Worm (Caenorhabditis elegans) whole organism, young adult: Measurements from ENCODE around the gene rpia-1.

Source experiments
- B0336.3 ChIP-seq: fragments of 200-800 bp; sonication (Bioruptor generic); IDR thresholded peaks from 2 replicates; pipeline ENCODE4 v1.3.6; 2022; ENCODE audit warnings: missing genetic modification characterization, missing compliant biosample characterization
- F22D6.2 ChIP-seq: sonication (generic microtip); optimal IDR thresholded peaks from 2 replicates; lab custom pipeline; 2016; ENCODE audit warnings: mild to moderate bottlenecking, missing genetic modification characterization, missing compliant biosample characterization
- F23B12.7 ChIP-seq: sonication (generic microtip); optimal IDR thresholded peaks from 2 replicates; lab custom pipeline; 2017; ENCODE audit warnings: missing genetic modification characterization, mild to moderate bottlenecking, missing compliant biosample characterization, antibody characterized with exemption, moderate library complexity; ENCODE audit not compliant: insufficient read depth
- F33H1.4 ChIP-seq: fragments of 200-800 bp; sonication (Bioruptor generic); IDR thresholded peaks from 2 replicates; pipeline ENCODE4 v1.3.6; 2022; ENCODE audit warnings: missing genetic modification reagents, missing genetic modification characterization, missing compliant biosample characterization
- F39B2.1 ChIP-seq: fragments of 200-800 bp; sonication (Bioruptor generic); IDR thresholded peaks from 2 replicates; pipeline ENCODE4 v1.3.6; 2022; ENCODE audit warnings: missing genetic modification reagents, missing genetic modification characterization, missing compliant biosample characterization
- F49E8.2 ChIP-seq: sonication (generic microtip); optimal IDR thresholded peaks from 3 replicates; lab custom pipeline; 2017; ENCODE audit warnings: missing genetic modification characterization, mild to moderate bottlenecking, missing compliant biosample characterization, antibody characterized with exemption, moderate library complexity; ENCODE audit not compliant: insufficient read depth
- K11D2.4 ChIP-seq: fragments of 200-800 bp; sonication (Bioruptor generic); IDR thresholded peaks from 2 replicates; pipeline ENCODE4 v1.3.6; 2022; ENCODE audit warnings: missing genetic modification reagents, missing genetic modification characterization, missing compliant biosample characterization
- K12H6.12 ChIP-seq: fragments of 200-800 bp; sonication (Bioruptor generic); optimal IDR thresholded peaks from 2 replicates; lab custom pipeline; 2018; ENCODE audit warnings: mild to moderate bottlenecking, missing genetic modification characterization, missing compliant biosample characterization
- Y53F4B.3 ChIP-seq: fragments of 200-800 bp; sonication (Bioruptor generic); IDR thresholded peaks from 2 replicates; pipeline ENCODE4 v1.3.6; 2022; ENCODE audit warnings: missing genetic modification reagents, missing genetic modification characterization, missing compliant biosample characterization
- Y56A3A.18 ChIP-seq: fragments of 200-800 bp; sonication (Bioruptor generic); IDR thresholded peaks from 2 replicates; pipeline ENCODE4 v1.3.6; 2022; ENCODE audit warnings: missing genetic modification reagents, missing genetic modification characterization, missing compliant biosample characterization
- akir-1 ChIP-seq: fragments of 200-800 bp; sonication (Bioruptor generic); optimal IDR thresholded peaks from 2 replicates; lab custom pipeline; 2018; ENCODE audit warnings: mild to moderate bottlenecking, missing genetic modification characterization, moderate library complexity, missing compliant biosample characterization
- aptf-2 ChIP-seq: fragments of 200-800 bp; sonication (Bioruptor generic); conservative IDR thresholded peaks from 2 replicates; pipeline ENCODE4 v1.3.6; 2022; ENCODE audit warnings: missing genetic modification reagents, missing genetic modification characterization, missing compliant biosample characterization
- attf-5 ChIP-seq: fragments of 200-800 bp; sonication (Bioruptor generic); optimal IDR thresholded peaks from 2 replicates; lab custom pipeline; 2018; ENCODE audit warnings: mild to moderate bottlenecking, missing genetic modification characterization, missing compliant biosample characterization
- cebp-2 ChIP-seq: fragments of 200-800 bp; sonication (Bioruptor generic); IDR thresholded peaks from 2 replicates; pipeline ENCODE4 v1.3.6; 2022; ENCODE audit warnings: missing genetic modification characterization, missing compliant biosample characterization
- ceh-40 ChIP-seq: fragments of 200-800 bp; sonication (Bioruptor generic); IDR thresholded peaks from 2 replicates; pipeline ENCODE4 v1.3.6; 2022; ENCODE audit warnings: missing genetic modification characterization, missing compliant biosample characterization
- ceh-79 ChIP-seq: sonication (generic microtip); optimal IDR thresholded peaks from 2 replicates; lab custom pipeline; 2017; ENCODE audit warnings: mild to moderate bottlenecking, missing genetic modification characterization, missing compliant biosample characterization
- ceh-91 ChIP-seq: fragments of 200-800 bp; sonication (Bioruptor generic); IDR thresholded peaks from 2 replicates; pipeline ENCODE4 v1.3.6; 2022; ENCODE audit warnings: missing genetic modification reagents, missing genetic modification characterization, missing compliant biosample characterization
- efl-1 ChIP-seq: fragments of 150-350 bp; optimal IDR thresholded peaks from 2 replicates; lab custom pipeline; 2014; ENCODE audit warnings: missing biosample characterization, missing genetic modification reagents, missing genetic modification characterization
- egrh-3 ChIP-seq: fragments of 200-800 bp; sonication (Bioruptor generic); IDR thresholded peaks from 2 replicates; pipeline ENCODE4 v1.3.6; 2022; ENCODE audit warnings: missing genetic modification reagents, missing genetic modification characterization, missing compliant biosample characterization
- ets-4 ChIP-seq: fragments of 200-800 bp; sonication (Bioruptor generic); optimal IDR thresholded peaks from 2 replicates; lab custom pipeline; 2018; ENCODE audit warnings: mild to moderate bottlenecking, missing genetic modification characterization, missing compliant biosample characterization
- hmg-1.2 ChIP-seq: fragments of 200-800 bp; sonication (Bioruptor generic); IDR thresholded peaks from 2 replicates; pipeline ENCODE4 v1.3.6; 2022; ENCODE audit warnings: missing genetic modification reagents, missing genetic modification characterization, missing compliant biosample characterization
- hmg-20 ChIP-seq: fragments of 200-800 bp; sonication (Bioruptor generic); IDR thresholded peaks from 2 replicates; pipeline ENCODE4 v1.3.6; 2022; ENCODE audit warnings: missing genetic modification reagents, missing genetic modification characterization, missing compliant biosample characterization
- lin-40 ChIP-seq: sonication (generic microtip); optimal IDR thresholded peaks from 2 replicates; lab custom pipeline; 2016; ENCODE audit warnings: missing genetic modification characterization, mild to moderate bottlenecking, missing compliant biosample characterization, missing genotype, missing genetic modification reagents
- lin-54 ChIP-seq: fragments of 200-800 bp; sonication (Bioruptor generic); optimal IDR thresholded peaks from 2 replicates; lab custom pipeline; 2018; ENCODE audit warnings: mild to moderate bottlenecking, missing genetic modification characterization, missing compliant biosample characterization
- lsl-1 ChIP-seq: fragments of 200-800 bp; sonication (Bioruptor generic); optimal IDR thresholded peaks from 2 replicates; lab custom pipeline; 2018; ENCODE audit warnings: mild to moderate bottlenecking, missing genetic modification characterization, moderate library complexity, missing compliant biosample characterization
- madf-3 ChIP-seq: fragments of 200-800 bp; sonication (Bioruptor generic); IDR thresholded peaks from 2 replicates; pipeline ENCODE4 v1.3.6; 2022; ENCODE audit warnings: missing genetic modification reagents, missing genetic modification characterization, missing compliant biosample characterization
- madf-6 ChIP-seq: fragments of 200-800 bp; sonication (Bioruptor generic); IDR thresholded peaks from 2 replicates; pipeline ENCODE4 v1.3.6; 2022; ENCODE audit warnings: missing genetic modification reagents, missing genetic modification characterization, missing compliant biosample characterization
- mxl-1 ChIP-seq: sonication (generic microtip); optimal IDR thresholded peaks from 2 replicates; lab custom pipeline; 2016; ENCODE audit warnings: missing genetic modification characterization, missing compliant biosample characterization
- nhr-120 ChIP-seq: fragments of 200-800 bp; sonication (Bioruptor generic); IDR thresholded peaks from 2 replicates; pipeline ENCODE4 v1.3.6; 2022; ENCODE audit warnings: missing genetic modification characterization, missing compliant biosample characterization
- nhr-179 ChIP-seq: sonication (generic microtip); optimal IDR thresholded peaks from 2 replicates; lab custom pipeline; 2016; ENCODE audit warnings: mild to moderate bottlenecking, missing genetic modification characterization, missing compliant biosample characterization
- nhr-27 ChIP-seq: fragments of 200-800 bp; sonication (Bioruptor generic); optimal IDR thresholded peaks from 2 replicates; lab custom pipeline; 2018; ENCODE audit warnings: mild to moderate bottlenecking, missing genetic modification characterization, moderate library complexity, missing compliant biosample characterization
- rcor-1 ChIP-seq: fragments of 200-800 bp; sonication (Bioruptor generic); IDR thresholded peaks from 2 replicates; pipeline ENCODE4 v1.3.6; 2022; ENCODE audit warnings: missing genetic modification reagents, missing genetic modification characterization, missing compliant biosample characterization
- rpc-1 ChIP-seq, 2 experiments: fragments of 150-350 bp in 1 of 2; sonication (generic microtip) in 1 of 2; optimal IDR thresholded peaks; 2 replicates each; lab custom pipeline; 2014 to 2018; ENCODE audit warnings: missing biosample characterization in 1 of 2, missing genetic modification characterization in 1 of 2, missing genetic modification reagents in 1 of 2, missing genotype in 1 of 2
- sdz-38 ChIP-seq: sonication (generic microtip); optimal IDR thresholded peaks from 2 replicates; lab custom pipeline; 2016; ENCODE audit warnings: missing genotype, missing genetic modification characterization, missing compliant biosample characterization
- sea-2 ChIP-seq: fragments of 200-800 bp; sonication (Bioruptor generic); IDR thresholded peaks from 2 replicates; pipeline ENCODE4 v1.3.6; 2022; ENCODE audit warnings: missing genetic modification characterization, missing compliant biosample characterization
- snpc-1.1 ChIP-seq: sonication (generic microtip); optimal IDR thresholded peaks from 2 replicates; lab custom pipeline; 2017; ENCODE audit warnings: missing genetic modification characterization, mild to moderate bottlenecking, missing compliant biosample characterization, antibody characterized with exemption, moderate library complexity, missing genotype, missing genetic modification reagents; ENCODE audit not compliant: insufficient read depth
- snpc-3.4 ChIP-seq: sonication (generic microtip); optimal IDR thresholded peaks from 2 replicates; lab custom pipeline; 2017; ENCODE audit warnings: missing genetic modification characterization, mild to moderate bottlenecking, missing compliant biosample characterization, antibody characterized with exemption, moderate library complexity, missing genotype, missing genetic modification reagents
- snpc-4 ChIP-seq, 5 experiments: fragments of 150-350 bp in 1 of 5; sonication (generic microtip) in 4 of 5; optimal IDR thresholded peaks; 2 replicates each; lab custom pipeline; 2014 to 2018; ENCODE audit warnings: missing genetic modification characterization in 5 of 5, missing biosample characterization in 3 of 5, antibody characterized with exemption in 2 of 5, mild to moderate bottlenecking in 2 of 5, missing compliant biosample characterization in 2 of 5, missing genotype in 2 of 5, moderate library complexity in 2 of 5, missing genetic modification reagents in 1 of 5
- somi-1 ChIP-seq: fragments of 200-800 bp; sonication (Bioruptor generic); optimal IDR thresholded peaks from 2 replicates; lab custom pipeline; 2018; ENCODE audit warnings: mild to moderate bottlenecking, missing genetic modification characterization, missing compliant biosample characterization
- tbp1 ChIP-seq: fragments of 200-800 bp; sonication (Bioruptor generic); optimal IDR thresholded peaks from 2 replicates; lab custom pipeline; 2018; ENCODE audit warnings: mild to moderate bottlenecking, missing genetic modification characterization, missing compliant biosample characterization
- unc-130 ChIP-seq: sonication (generic microtip); optimal IDR thresholded peaks from 2 replicates; lab custom pipeline; 2016; ENCODE audit warnings: missing genetic modification reagents, missing genetic modification characterization, missing compliant biosample characterization
- zim-3 ChIP-seq: sonication (generic microtip); optimal IDR thresholded peaks from 2 replicates; lab custom pipeline; 2017; ENCODE audit warnings: mild to moderate bottlenecking, missing genetic modification characterization, moderate library complexity, missing compliant biosample characterization
- ztf-26 ChIP-seq: sonication (generic microtip); optimal IDR thresholded peaks from 2 replicates; lab custom pipeline; 2017; ENCODE audit warnings: missing genetic modification characterization, missing compliant biosample characterization

Gene rpia-1

ce11 chrIII:7162065-7162762 lies 39.3 kb downstream of the rpia-1 start, which contains the start of the genes syf-2 and K04G7.1 (continued):
- peak; percentile 100 for TF ChIP-seq madf-3
- TF ChIP-seq F39B2.1 (GFP tag; lab: Robert Waterston, UW) = no peak
- TF ChIP-seq ceh-40 (GFP tag; lab: Robert Waterston, UW) = no peak
- TF ChIP-seq nhr-179 (tag; lab: Kevin White, UChicago) = no peak
- TF ChIP-seq unc-130 (GFP tag; lab: Kevin White, UChicago) = peak; percentile 62
- TF ChIP-seq hmg-1.2 (GFP tag; lab: Robert Waterston, UW) = peak; percentile 73
- peak; percentile 28 for TF ChIP-seq F49E8.2 (tag; lab: Kevin White, UChicago)
- no peak for TF ChIP-seq mxl-1 (tag; lab: Kevin White, UChicago)
- no peak for TF ChIP-seq F22D6.2 (tag; lab: Kevin White, UChicago)
- TF ChIP-seq somi-1 = peak; percentile 12
- TF ChIP-seq lin-40 (tag; lab: Kevin White, UChicago) = peak; percentile 79
- peak; percentile 97 for TF ChIP-seq attf-5 (GFP tag; lab: Kevin White, UChicago)
- no peak for TF ChIP-seq sdz-38 (tag; lab: Kevin White, UChicago)

- TF ChIP-seq snpc-3.4 = peak; percentile 44
- TF ChIP-seq K11D2.4 = no peak
- no peak for TF ChIP-seq Y56A3A.18 (GFP tag; lab: Robert Waterston, UW)
- TF ChIP-seq Y53F4B.3 = no peak
- no peak for TF ChIP-seq madf-6 (GFP tag; lab: Robert Waterston, UW)
- TF ChIP-seq hmg-1.2 (GFP tag; lab: Robert Waterston, UW) = peak; percentile 10; the same call in 1 of the 2 replicates
- TF ChIP-seq K12H6.12 (tag; lab: Kevin White, UChicago) = no peak
- TF ChIP-seq rpc-1 (optimal IDR thresholded peaks at IDR 0.05; lab: Kevin White, UChicago) = no peak
- no peak for TF ChIP-seq rpc-1 (tag; optimal IDR thresholded peaks at IDR 0.05; lab: Kevin White, UChicago)
- TF ChIP-seq egrh-3 = no peak
- no peak for TF ChIP-seq nhr-27 (tag; lab: Kevin White, UChicago)
- peak; percentile 80 for TF ChIP-seq lsl-1
- TF ChIP-seq ztf-26 (tag; lab: Kevin White, UChicago) = no peak
- TF ChIP-seq F33H1.4 (GFP tag; lab: Robert Waterston, UW) = peak; percentile 36; the same call in 1 of the 2 replicates
- no peak for TF ChIP-seq ets-4 (GFP tag; lab: Kevin White, UChicago)
- peak; percentile 70 for TF ChIP-seq efl-1 (GFP tag; lab: Kevin White, UChicago)
- TF ChIP-seq hmg-20 (GFP tag; lab: Robert Waterston, UW) = no peak
- no peak for TF ChIP-seq nhr-120 (GFP tag; lab: Robert Waterston, UW)
- TF ChIP-seq ceh-91 (GFP tag; lab: Robert Waterston, UW) = peak; percentile 34; the same call in 1 of the 2 replicates
These were observed 42.3 kb downstream of the rpia-1 start for ce11 chrIII:7165276-7165675.

ce11 chrIII:7165816-7166229 lies 42.9 kb downstream of the rpia-1 start:
- TF ChIP-seq lin-54 (GFP tag; lab: Kevin White, UChicago) = peak; percentile 61
- TF ChIP-seq snpc-4 (GFP tag; optimal IDR thresholded peaks at IDR 0.05; lab: Kevin White, UChicago) = no peak
- TF ChIP-seq snpc-4 (tag; optimal IDR thresholded peaks at IDR 0.05; lab: Kevin White, UChicago) = peak in 2 of 4 experiments; percentile 21 to 76
- TF ChIP-seq F23B12.7 (tag; lab: Kevin White, UChicago) = peak; percentile 28
- TF ChIP-seq attf-5 (GFP tag; lab: Kevin White, UChicago) = peak; percentile 92
- TF ChIP-seq ets-4 (GFP tag; lab: Kevin White, UChicago) = peak; percentile 87
- no peak for TF ChIP-seq F33H1.4 (GFP tag; lab: Robert Waterston, UW)
- TF ChIP-seq akir-1 = no peak
- 0 out of 2 replicates have a peak, but pooled peaks have one; percentile 20 for TF ChIP-seq B0336.3
- TF ChIP-seq rcor-1 (GFP tag; lab: Robert Waterston, UW) = no peak
- no peak for TF ChIP-seq ceh-79 (tag; lab: Kevin White, UChicago)
- no peak for TF ChIP-seq sea-2 (GFP tag; lab: Robert Waterston, UW)
- TF ChIP-seq snpc-1.1 (tag; lab: Kevin White, UChicago) = no peak
- TF ChIP-seq Y56A3A.18 (GFP tag; lab: Robert Waterston, UW) = no peak
- no peak for TF ChIP-seq aptf-2 (GFP tag; lab: Robert Waterston, UW)
- no peak for TF ChIP-seq rpc-1 (optimal IDR thresholded peaks at IDR 0.05; lab: Kevin White, UChicago)
- TF ChIP-seq rpc-1 (tag; optimal IDR thresholded peaks at IDR 0.05; lab: Kevin White, UChicago) = no peak
- no peak for TF ChIP-seq cebp-2 (GFP tag; lab: Robert Waterston, UW)
- TF ChIP-seq nhr-120 (GFP tag; lab: Robert Waterston, UW) = no peak
- no peak for TF ChIP-seq zim-3 (tag; lab: Kevin White, UChicago)
- TF ChIP-seq tbp1 (GFP tag; lab: Kevin White, UChicago) = no peak
